Fruit fly (Drosophila melanogaster): ENCODE measurements around the gene CG5421.

Gene CG5421

dm6 chr2L:12424555-12424954 is 23.4 kb downstream of the CG5421 start, which contains the start of gene Fam92 (continued):
- TF ChIP-seq sens (GFP tag), result peak; percentile 90
- TF ChIP-seq caup (GFP tag; optimal IDR thresholded peaks at IDR 0.05; ENCODE audit: severe bottlenecking), result peak; percentile 52
- peak; percentile 21 for TF ChIP-seq CG13296 (GFP tag; optimal IDR thresholded peaks at IDR 0.05)
- no peak for TF ChIP-seq tup (GFP tag; optimal IDR thresholded peaks at IDR 0.05)
- no peak for TF ChIP-seq CG18764 (GFP tag; optimal IDR thresholded peaks at IDR 0.05)
- peak in 1 of 2 experiments; percentile 58 for TF ChIP-seq insv (GFP tag; optimal IDR thresholded peaks at IDR 0.05)
- TF ChIP-seq zen2 (GFP tag; IDR thresholded peaks at IDR 0.05; ENCODE audit: partially characterized antibody), result no peak
- peak; percentile 79 for TF ChIP-seq Lhr (GFP tag; optimal IDR thresholded peaks at IDR 0.05)
- TF ChIP-seq otp (GFP tag; IDR thresholded peaks at IDR 0.05), result peak; percentile 16; the same call in 1 of the 3 replicates
- peak; percentile 0 for TF ChIP-seq kay (GFP tag; optimal IDR thresholded peaks at IDR 0.05)
- no peak for TF ChIP-seq CG7556 (GFP tag; optimal IDR thresholded peaks at IDR 0.05)
- peak; percentile 71 for TF ChIP-seq gcm (GFP tag; optimal IDR thresholded peaks at IDR 0.05)
- no peak for TF ChIP-seq Ada2b (GFP tag; IDR thresholded peaks at IDR 0.05)
- peak; percentile 49 for TF ChIP-seq gro (GFP tag; optimal IDR thresholded peaks at IDR 0.05)

- TF ChIP-seq croc (GFP tag; conservative IDR thresholded peaks at IDR 0.05), result no peak
- peak; percentile 54; the same call in 1 of the 2 replicates for TF ChIP-seq chm (GFP tag; IDR thresholded peaks at IDR 0.05)
- TF ChIP-seq sens (GFP tag), result peak; percentile 62
- peak; percentile 21; the same call in 1 of the 2 replicates for TF ChIP-seq CG13287 (GFP tag; IDR thresholded peaks at IDR 0.05; ENCODE audit: partially characterized antibody)
- peak; percentile 72 for TF ChIP-seq Med (GFP tag)
- peak; percentile 49; the same call in 1 of the 2 replicates for TF ChIP-seq NFAT (GFP tag; IDR thresholded peaks at IDR 0.05)
- TF ChIP-seq vvl (GFP tag; IDR thresholded peaks at IDR 0.05), result peak; percentile 76
- no peak for TF ChIP-seq pb (GFP tag; optimal IDR thresholded peaks at IDR 0.05)
- TF ChIP-seq CG2129 (GFP tag; IDR thresholded peaks at IDR 0.05; ENCODE audit: partially characterized antibody), result no peak
- peak; percentile 64 for TF ChIP-seq sd (tag; optimal IDR thresholded peaks at IDR 0.05)
- TF ChIP-seq Jarid2 (GFP tag; optimal IDR thresholded peaks at IDR 0.05), result peak; percentile 18
- TF ChIP-seq CG8281 (tag; optimal IDR thresholded peaks at IDR 0.05), result no peak
- peak; percentile 41 for TF ChIP-seq CG12769 (tag; optimal IDR thresholded peaks at IDR 0.05)
- no peak for TF ChIP-seq CG9817 (tag; optimal IDR thresholded peaks at IDR 0.05)
- TF ChIP-seq sqz (GFP tag; optimal IDR thresholded peaks at IDR 0.05), result peak; percentile 38
- peak; percentile 25 for TF ChIP-seq mirr (GFP tag; optimal IDR thresholded peaks at IDR 0.05)
- peak; percentile 62; the same call in 2 of the 3 replicates for TF ChIP-seq z (GFP tag; IDR thresholded peaks at IDR 0.05)
- TF ChIP-seq Eip74EF (GFP tag; optimal IDR thresholded peaks at IDR 0.05), result peak in 1 of 2 experiments; percentile 51
- peak; percentile 3 for TF ChIP-seq CG10543 (GFP tag; optimal IDR thresholded peaks at IDR 0.05)
- TF ChIP-seq Deaf1 (tag; optimal IDR thresholded peaks at IDR 0.05), result peak; percentile 13
- TF ChIP-seq trem (tag; optimal IDR thresholded peaks at IDR 0.05), result no peak
- TF ChIP-seq rib (GFP tag; IDR thresholded peaks at IDR 0.05), result peak; percentile 52
- 0 out of 2 replicates have a peak, but pooled peaks have one; percentile 13 for TF ChIP-seq Bgb (GFP tag; IDR thresholded peaks at IDR 0.05; ENCODE audit: partially characterized antibody)
- TF ChIP-seq Trl (optimal IDR thresholded peaks at IDR 0.05), result peak in 1 of 2 experiments; percentile 43
- TF ChIP-seq Trl (GFP tag; optimal IDR thresholded peaks at IDR 0.05), result no peak
- TF ChIP-seq chinmo (GFP tag; IDR thresholded peaks at IDR 0.05; ENCODE audit: partially characterized antibody), result peak; percentile 79; the same call in 1 of the 4 replicates
- TF ChIP-seq CG9932 (GFP tag; IDR thresholded peaks at IDR 0.05), result no peak
- TF ChIP-seq D19B (GFP tag; optimal IDR thresholded peaks at IDR 0.05), result no peak
Measured at dm6 chr2L:12423106-12423836, 24.7 kb downstream of the CG5421 start, which contains the start of gene vir-1. Gene vir-1, minus strand, starts transcription at chr2L:12423439.

Measured in whole organism, embryonic.